Worm (Caenorhabditis elegans) whole organism, young adult: ENCODE results near the gene F59A7.5.

Source experiments
- ama-1 ChIP-seq, 3 experiments: fragments of 150-350 bp in 1 of 3; sonication (generic microtip) in 2 of 3; optimal IDR thresholded peaks; 2 replicates each; lab custom pipeline; 2014 to 2018; ENCODE audit warnings: missing biosample characterization in 2 of 3, missing genetic modification characterization in 2 of 3, missing genetic modification reagents in 2 of 3
- gei-17 ChIP-seq: fragments of 200-800 bp; sonication (Bioruptor generic); optimal IDR thresholded peaks from 2 replicates; lab custom pipeline; 2018; ENCODE audit warnings: mild to moderate bottlenecking, missing genetic modification characterization, missing compliant biosample characterization
- nhr-120 ChIP-seq: fragments of 200-800 bp; sonication (Bioruptor generic); IDR thresholded peaks from 2 replicates; pipeline ENCODE4 v1.3.6; 2022; ENCODE audit warnings: missing genetic modification characterization, missing compliant biosample characterization
- unc-62 ChIP-seq: fragments of 150-350 bp; optimal IDR thresholded peaks from 2 replicates; lab custom pipeline; 2014; ENCODE audit warnings: missing biosample characterization, missing genetic modification reagents, missing genetic modification characterization
- ztf-25 ChIP-seq: fragments of 200-800 bp; sonication (Bioruptor generic); IDR thresholded peaks from 2 replicates; pipeline ENCODE4 v1.3.6; 2022; ENCODE audit warnings: missing genetic modification reagents, missing genetic modification characterization, missing compliant biosample characterization

DNA sequence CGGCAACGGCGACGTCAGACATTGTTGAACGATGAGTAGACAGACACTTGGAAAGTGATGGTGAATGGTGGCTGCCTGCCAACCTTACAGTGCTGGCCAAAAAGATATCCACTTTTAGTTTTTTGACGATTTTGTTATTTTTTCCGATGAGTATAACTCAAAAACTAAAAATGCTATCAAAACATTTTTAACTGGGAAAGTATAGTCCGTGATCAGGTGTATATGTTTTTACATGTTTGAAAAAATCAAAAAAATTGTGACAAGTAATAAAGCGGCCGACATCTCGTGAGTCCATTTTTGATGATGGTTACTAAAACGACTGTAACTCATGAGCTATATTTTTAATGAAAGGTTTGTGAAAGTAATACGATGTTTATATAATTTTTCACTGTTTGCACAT is 9.0 kb downstream of the F59A7.5 start, which contains the start of gene hil-6:
- TF ChIP-seq ama-1 (optimal IDR thresholded peaks at IDR 0.05; lab: Kevin White, UChicago) = no peak
- TF ChIP-seq ama-1 (GFP tag; optimal IDR thresholded peaks at IDR 0.05; lab: Kevin White, UChicago) = no peak
- no peak for TF ChIP-seq unc-62 (GFP tag; lab: Kevin White, UChicago)
- TF ChIP-seq ztf-25 (GFP tag; lab: Robert Waterston, UW) = no peak
- no peak for TF ChIP-seq gei-17 (GFP tag; lab: Kevin White, UChicago)
- TF ChIP-seq nhr-120 (GFP tag; lab: Robert Waterston, UW) = no peak
